Fruit fly (Drosophila melanogaster): Measurements from ENCODE around the gene wtrw.

- TF ChIP-seq CG10669 (GFP tag; optimal IDR thresholded peaks at IDR 0.05) (no peak), fd59A (GFP tag; optimal IDR thresholded peaks at IDR 0.05) (no peak), Gug (GFP tag; IDR thresholded peaks at IDR 0.05) (peak; percentile 45; the same call in 1 of the 2 replicates), CG6854 (GFP tag; optimal IDR thresholded peaks at IDR 0.05) (peak; percentile 10), Blimp-1 (GFP tag; optimal IDR thresholded peaks at IDR 0.05) (no peak), OdsH (GFP tag; optimal IDR thresholded peaks at IDR 0.05) (peak; percentile 57), dsx (GFP tag; optimal IDR thresholded peaks at IDR 0.05; ENCODE audit: poor library complexity, severe bottlenecking) (peak; percentile 47), spab (GFP tag; optimal IDR thresholded peaks at IDR 0.05) (peak; percentile 29), CG10631 (GFP tag; optimal IDR thresholded peaks at IDR 0.05) (peak; percentile 38), acj6 (GFP tag; optimal IDR thresholded peaks at IDR 0.05) (peak; percentile 38), CG7368 (GFP tag; optimal IDR thresholded peaks at IDR 0.05) (no peak), CG32006 (GFP tag; optimal IDR thresholded peaks at IDR 0.05) (peak; percentile 77), salr (GFP tag; optimal IDR thresholded peaks at IDR 0.05) (no peak), Sox15 (GFP tag; optimal IDR thresholded peaks at IDR 0.05) (no peak)
Observed at dm6 chr3R:7892246-7893000, 1.3 kb downstream of the wtrw start.
